Worm (Caenorhabditis elegans) whole organism, L3 larva: Measurements from ENCODE around the gene xnd-1.

Experiments
- ceh-28 ChIP-seq: fragments of 150-350 bp; optimal IDR thresholded peaks from 2 replicates; lab custom pipeline; 2014; ENCODE audit warnings: missing biosample characterization, missing genetic modification reagents, missing genetic modification characterization
- hmg-11 ChIP-seq: sonication (generic microtip); optimal IDR thresholded peaks from 2 replicates; lab custom pipeline; 2016; ENCODE audit warnings: missing genetic modification characterization, missing compliant biosample characterization

ce11 chrIII:5624835-5625234, 20.6 kb downstream of the xnd-1 start, which contains the start of gene daf-4:
- TF ChIP-seq hmg-11 (no peak), ceh-28 (tag; lab: Kevin White, UChicago) (no peak)
